Worm (Caenorhabditis elegans) whole organism, early embryonic: Measurements from ENCODE around the gene rpl-5.

Source experiments
- B0310.2 ChIP-seq: sonication (generic microtip); optimal IDR thresholded peaks from 2 replicates; lab custom pipeline; 2016; ENCODE audit warnings: mild to moderate bottlenecking, missing genetic modification characterization, missing compliant biosample characterization
- F13C5.2 ChIP-seq: sonication (generic microtip); optimal IDR thresholded peaks from 2 replicates; lab custom pipeline; 2017; ENCODE audit warnings: mild to moderate bottlenecking, missing genetic modification characterization, inconsistent platforms, missing compliant biosample characterization
- ama-1 ChIP-seq: fragments of 150-350 bp; optimal IDR thresholded peaks from 2 replicates; lab custom pipeline; 2014
- ceh-13 ChIP-seq: fragments of 200-800 bp; sonication (Bioruptor generic); optimal IDR thresholded peaks from 2 replicates; lab custom pipeline; 2018; ENCODE audit warnings: mild to moderate bottlenecking, missing genetic modification characterization, missing compliant biosample characterization
- ceh-36 ChIP-seq: sonication (generic microtip); optimal IDR thresholded peaks from 2 replicates; lab custom pipeline; 2016; ENCODE audit warnings: missing genetic modification characterization, inconsistent platforms, missing compliant biosample characterization
- ets-7 ChIP-seq: sonication (generic microtip); optimal IDR thresholded peaks from 2 replicates; lab custom pipeline; 2016; ENCODE audit warnings: missing genotype, missing genetic modification characterization, missing compliant biosample characterization
- flt-1 ChIP-seq: fragments of 200-800 bp; sonication (Bioruptor generic); IDR thresholded peaks from 2 replicates; pipeline ENCODE4 v1.3.6; 2022; ENCODE audit warnings: missing genetic modification characterization, missing compliant biosample characterization
- hmbx-1 ChIP-seq: sonication (generic microtip); optimal IDR thresholded peaks from 2 replicates; lab custom pipeline; 2016; ENCODE audit warnings: mild to moderate bottlenecking, missing genetic modification characterization, missing compliant biosample characterization
- hmg-4 ChIP-seq: fragments of 200-800 bp; sonication (Bioruptor generic); optimal IDR thresholded peaks from 2 replicates; lab custom pipeline; 2018; ENCODE audit warnings: mild to moderate bottlenecking, missing genetic modification characterization, missing compliant biosample characterization
- hnd-1 ChIP-seq: sonication (generic microtip); optimal IDR thresholded peaks from 2 replicates; lab custom pipeline; 2016; ENCODE audit warnings: missing genetic modification characterization, missing compliant biosample characterization
- scrt-1 ChIP-seq: fragments of 200-800 bp; sonication (Bioruptor generic); IDR thresholded peaks from 2 replicates; pipeline ENCODE4 v1.3.6; 2022; ENCODE audit warnings: missing genetic modification characterization, missing compliant biosample characterization
- tbx-11 ChIP-seq: fragments of 200-800 bp; sonication (Bioruptor generic); IDR thresholded peaks from 2 replicates; pipeline ENCODE4 v1.3.6; 2022; ENCODE audit warnings: missing genetic modification characterization, missing compliant biosample characterization
- tra-4 ChIP-seq: sonication (generic microtip); optimal IDR thresholded peaks from 2 replicates; lab custom pipeline; 2017; ENCODE audit warnings: missing genetic modification characterization, missing compliant biosample characterization

DNA sequence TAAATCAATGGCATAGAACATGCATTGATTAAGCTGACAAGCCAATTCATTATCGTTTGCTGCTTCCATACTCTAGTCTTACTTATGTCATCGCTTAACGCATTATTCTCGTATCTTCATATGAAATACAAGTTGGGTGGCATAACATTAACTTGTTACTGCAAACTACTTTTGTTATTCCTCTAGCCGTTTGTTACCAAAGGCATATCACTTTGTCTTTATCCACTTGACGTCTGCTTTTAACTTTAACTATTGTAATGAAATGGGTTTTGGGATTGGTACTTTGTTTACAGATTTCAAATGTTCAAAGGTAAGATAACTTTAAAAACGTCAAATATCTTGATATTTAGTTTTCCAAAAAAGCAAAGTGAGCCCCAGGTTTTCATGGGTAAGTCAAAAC lies 33.7 kb upstream of the rpl-5 start, which contains the start of gene W01C9.2:
- no peak for TF ChIP-seq flt-1 (GFP tag; lab: Robert Waterston, UW)
- no peak for TF ChIP-seq scrt-1
- no peak for TF ChIP-seq tbx-11 (GFP tag; lab: Robert Waterston, UW)
- TF ChIP-seq ama-1 (lab: Kevin White, UChicago) = no peak
- TF ChIP-seq F13C5.2 (tag; lab: Kevin White, UChicago) = no peak
- no peak for TF ChIP-seq hnd-1 (tag; lab: Kevin White, UChicago)
- TF ChIP-seq ceh-36 (tag; lab: Kevin White, UChicago) = no peak
- no peak for TF ChIP-seq tra-4 (tag; lab: Kevin White, UChicago)
- no peak for TF ChIP-seq hmbx-1 (tag; lab: Kevin White, UChicago)
- TF ChIP-seq hmg-4 (GFP tag; lab: Kevin White, UChicago) = no peak
- no peak for TF ChIP-seq B0310.2
- no peak for TF ChIP-seq ets-7 (tag; lab: Kevin White, UChicago)
- no peak for TF ChIP-seq ceh-13
